Worm (Caenorhabditis elegans): ENCODE data around the gene srt-31.

DNA sequence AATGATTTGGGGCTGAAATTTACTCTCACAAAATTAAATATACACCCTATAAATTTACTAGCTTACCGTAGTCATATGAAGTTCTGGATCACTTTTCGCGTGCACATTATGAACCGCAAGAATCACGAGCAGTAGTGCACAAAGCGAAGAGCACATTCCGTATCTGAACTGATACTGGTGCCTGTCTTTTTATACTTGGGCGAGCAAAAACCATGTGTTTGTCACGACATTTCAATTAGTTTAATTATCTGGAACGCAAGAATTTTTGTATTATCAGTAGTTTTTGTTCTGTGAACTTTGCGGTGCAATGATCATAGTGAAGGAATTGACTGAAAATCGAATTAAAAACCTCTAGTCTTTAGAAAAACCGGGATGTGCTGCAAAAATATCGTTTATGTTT lies 51.4 kb downstream of the srt-31 start, which contains the start of gene lipl-3:
- no peak for TF ChIP-seq madf-6 (GFP tag; IDR thresholded peaks at IDR 0.05)
- TF ChIP-seq snpc-4 (GFP tag; optimal IDR thresholded peaks at IDR 0.05), result no peak
- no peak for TF ChIP-seq snpc-4 (tag; optimal IDR thresholded peaks at IDR 0.05)
- no peak for TF ChIP-seq tlf-1 (GFP tag; optimal IDR thresholded peaks at IDR 0.05)
- no peak for TF ChIP-seq let-526 (GFP tag; IDR thresholded peaks at IDR 0.05)
- no peak for TF ChIP-seq pha-4 (tag; optimal IDR thresholded peaks at IDR 0.05)
- TF ChIP-seq ama-1 (optimal IDR thresholded peaks at IDR 0.05), result no peak
- no peak for TF ChIP-seq ama-1 (GFP tag; optimal IDR thresholded peaks at IDR 0.05)
- no peak for TF ChIP-seq him-1 (tag; optimal IDR thresholded peaks at IDR 0.05)
